Fruit fly (Drosophila melanogaster): ENCODE measurements around the gene CG8036.

CG8036 gene

DNA sequence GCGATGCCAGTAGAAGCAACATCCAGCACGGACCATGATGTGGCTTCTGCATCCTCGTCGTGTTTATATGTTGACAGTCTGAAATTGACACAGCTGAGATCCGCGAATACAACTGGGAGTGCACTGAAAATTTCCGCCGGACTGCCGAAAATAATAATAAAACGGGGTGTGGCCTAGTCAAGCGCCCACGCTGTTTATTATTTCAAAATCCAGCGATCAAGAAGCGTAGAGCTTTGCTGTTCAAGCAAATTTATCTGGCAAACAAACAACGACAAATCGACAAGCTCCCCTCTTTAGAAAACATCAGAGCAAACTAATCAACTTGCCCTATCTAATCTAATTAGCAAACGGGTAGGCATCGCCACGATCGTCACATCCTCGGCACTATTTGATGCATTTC is 13.6 kb upstream of the CG8036 start (continued):
- no peak for TF ChIP-seq fd64A (GFP tag; optimal IDR thresholded peaks at IDR 0.05)
- TF ChIP-seq CG7271 (tag; optimal IDR thresholded peaks at IDR 0.05) = no peak

DNA sequence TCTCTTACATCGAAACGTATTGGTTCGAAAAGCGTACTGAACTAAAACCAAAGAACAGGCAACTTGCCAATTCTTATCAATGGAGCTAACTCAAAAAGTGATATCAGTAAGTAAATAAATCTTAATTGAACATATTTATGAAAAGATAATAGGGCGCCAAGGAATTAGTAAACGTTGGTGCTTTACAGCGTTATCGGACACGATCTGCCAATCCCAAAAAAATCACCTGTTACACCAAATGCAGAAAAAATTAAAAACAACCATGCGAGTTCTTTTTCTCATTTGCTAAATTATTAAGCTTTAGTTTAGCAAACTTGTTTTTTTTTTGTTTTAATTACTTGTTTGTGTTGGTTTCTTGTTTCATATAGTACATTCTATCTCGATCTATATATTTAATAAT is 13.0 kb upstream of the CG8036 start, which contains the start of gene CG42489:
TSS of gene CG42489 (minus strand) at position 101 of the 400 bp plus-strand sequence.
- TF ChIP-seq Antp (GFP tag; optimal IDR thresholded peaks at IDR 0.05) (no peak), HmgZ (tag; optimal IDR thresholded peaks at IDR 0.05) (peak; percentile 8), grn (GFP tag; optimal IDR thresholded peaks at IDR 0.05) (peak; percentile 8), exex (tag; optimal IDR thresholded peaks at IDR 0.05) (peak; percentile 64), CG34376 (GFP tag; optimal IDR thresholded peaks at IDR 0.05) (peak; percentile 6), CG4360 (GFP tag; IDR thresholded peaks at IDR 0.05) (no peak), CG8478 (optimal IDR thresholded peaks at IDR 0.05) (no peak), YL-1 (GFP tag; optimal IDR thresholded peaks at IDR 0.05) (no peak)

DNA sequence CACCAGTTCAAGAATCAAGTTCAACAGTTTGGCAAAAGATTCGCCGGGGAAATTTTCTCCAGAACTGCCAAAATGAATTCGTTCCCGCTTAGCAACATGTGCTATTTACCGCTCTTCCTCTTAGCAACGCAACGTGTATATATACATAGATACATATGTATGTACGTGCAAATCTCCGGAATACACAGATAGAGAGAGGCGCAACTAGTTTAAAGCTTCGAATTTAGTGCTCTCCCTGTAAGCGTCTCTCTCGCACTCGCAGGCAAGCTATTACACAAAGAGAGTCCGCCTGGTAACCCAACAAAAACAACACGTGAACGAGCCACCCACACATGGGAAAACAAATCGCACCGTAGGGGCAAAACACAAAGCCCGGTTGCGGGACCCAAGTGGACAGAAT is 9.0 kb upstream of the CG8036 start:
- TF ChIP-seq Dad (GFP tag; optimal IDR thresholded peaks at IDR 0.05) = no peak
- no peak for TF ChIP-seq CG13775 (GFP tag; optimal IDR thresholded peaks at IDR 0.05)
- TF ChIP-seq Six4 (GFP tag; optimal IDR thresholded peaks at IDR 0.05) = no peak
- TF ChIP-seq CG1602 (GFP tag; optimal IDR thresholded peaks at IDR 0.05) = no peak
- TF ChIP-seq so (GFP tag; IDR thresholded peaks at IDR 0.05) = no peak
- no peak for TF ChIP-seq zfh1 (GFP tag; IDR thresholded peaks at IDR 0.05)
- no peak for TF ChIP-seq Sin3A (optimal IDR thresholded peaks at IDR 0.05)
- TF ChIP-seq CG10979 (tag; optimal IDR thresholded peaks at IDR 0.05) = no peak
- no peak for TF ChIP-seq dimm (GFP tag; IDR thresholded peaks at IDR 0.05)
- TF ChIP-seq ci (GFP tag; IDR thresholded peaks at IDR 0.05) = peak; percentile 30; the same call in 1 of the 3 replicates
- no peak for TF ChIP-seq CG15073 (GFP tag; optimal IDR thresholded peaks at IDR 0.05)
- TF ChIP-seq H2.0 (GFP tag; IDR thresholded peaks at IDR 0.05) = no peak
- TF ChIP-seq CG34422 (GFP tag; IDR thresholded peaks at IDR 0.05) = no peak; the same call in 2 of the 3 replicates
- TF ChIP-seq sug (tag; optimal IDR thresholded peaks at IDR 0.05) = peak; percentile 25
- no peak for TF ChIP-seq mld (GFP tag; IDR thresholded peaks at IDR 0.05; ENCODE audit: partially characterized antibody)
- no peak for TF ChIP-seq Sox102F (GFP tag; optimal IDR thresholded peaks at IDR 0.05)
- no peak for TF ChIP-seq dmrt11E (tag; optimal IDR thresholded peaks at IDR 0.05)
- TF ChIP-seq CG3726 (GFP tag; IDR thresholded peaks at IDR 0.05) = no peak
- no peak for TF ChIP-seq usp (GFP tag; optimal IDR thresholded peaks at IDR 0.05)
- no peak for TF ChIP-seq insv (GFP tag; optimal IDR thresholded peaks at IDR 0.05)
- no peak for TF ChIP-seq kah (GFP tag; optimal IDR thresholded peaks at IDR 0.05)
- no peak for TF ChIP-seq CG5245 (GFP tag; optimal IDR thresholded peaks at IDR 0.05)
- no peak for TF ChIP-seq Jarid2 (GFP tag; optimal IDR thresholded peaks at IDR 0.05)
- peak; percentile 10 for TF ChIP-seq CG1832 (GFP tag; optimal IDR thresholded peaks at IDR 0.05)
- TF ChIP-seq chinmo (GFP tag; IDR thresholded peaks at IDR 0.05; ENCODE audit: partially characterized antibody) = 0 out of 4 replicates have a peak, but pooled peaks have one; percentile 27
- TF ChIP-seq Dek (tag; optimal IDR thresholded peaks at IDR 0.05) = no peak
- TF ChIP-seq CG13287 (GFP tag; IDR thresholded peaks at IDR 0.05; ENCODE audit: partially characterized antibody) = peak; percentile 22; the same call in 1 of the 2 replicates
- TF ChIP-seq Oli (tag; optimal IDR thresholded peaks at IDR 0.05) = no peak
- no peak for TF ChIP-seq ken (GFP tag; IDR thresholded peaks at IDR 0.05)
- TF ChIP-seq GATAe (GFP tag; conservative IDR thresholded peaks at IDR 0.05) = no peak
- TF ChIP-seq tio (GFP tag; optimal IDR thresholded peaks at IDR 0.05) = no peak
- no peak for TF ChIP-seq CG13296 (GFP tag; optimal IDR thresholded peaks at IDR 0.05)
- no peak for TF ChIP-seq croc (GFP tag; conservative IDR thresholded peaks at IDR 0.05)
- no peak for TF ChIP-seq TFAM (GFP tag; optimal IDR thresholded peaks at IDR 0.05)
- TF ChIP-seq Aef1 (GFP tag; IDR thresholded peaks at IDR 0.05) = 0 out of 3 replicates have a peak, but pooled peaks have one; percentile 15
- TF ChIP-seq CG4328 (GFP tag; optimal IDR thresholded peaks at IDR 0.05) = no peak
- TF ChIP-seq CG8290 (GFP tag; optimal IDR thresholded peaks at IDR 0.05) = no peak
- TF ChIP-seq CG8290 (tag; optimal IDR thresholded peaks at IDR 0.05) = no peak
- TF ChIP-seq ind (GFP tag; optimal IDR thresholded peaks at IDR 0.05) = no peak
- no peak for TF ChIP-seq chm (GFP tag; IDR thresholded peaks at IDR 0.05)

Data from whole organism, embryonic.